Fruit fly (Drosophila melanogaster) whole organism, wandering third instar larva: ENCODE results near the gene CG17027.

ENCODE experiments used
- Abd-B ChIP-seq: fragments of >200 bp; optimal IDR thresholded peaks from 2 replicates; lab custom pipeline; 2017; ENCODE audit warnings: missing biosample characterization, missing genetic modification characterization
- CG32264 ChIP-seq: fragments of 200-800 bp; sonication (Bioruptor generic); optimal IDR thresholded peaks from 2 replicates; lab custom pipeline; 2016; ENCODE audit warnings: missing biosample characterization, missing genetic modification characterization
- CG9705 ChIP-seq: fragments of 200-800 bp; sonication (Bioruptor generic); optimal IDR thresholded peaks from 2 replicates; lab custom pipeline; 2018; ENCODE audit warnings: missing biosample characterization, mild to moderate bottlenecking, missing genetic modification characterization
- CrebA ChIP-seq: fragments of 200-800 bp; sonication (Bioruptor generic); optimal IDR thresholded peaks from 2 replicates; lab custom pipeline; 2016; ENCODE audit warnings: missing biosample characterization, mild to moderate bottlenecking, missing genetic modification characterization, borderline replicate concordance
- Dfd ChIP-seq: fragments of >200 bp; optimal IDR thresholded peaks from 2 replicates; lab custom pipeline; 2017; ENCODE audit warnings: missing biosample characterization, missing genetic modification characterization
- Dif ChIP-seq: fragments of 200-275, 200-300 bp; sonication (Bioruptor generic); optimal IDR thresholded peaks from 2 replicates; lab custom pipeline; 2018; ENCODE audit warnings: missing biosample characterization, missing genetic modification characterization; ENCODE audit not compliant: partially characterized antibody
- GATAd ChIP-seq: sonication (Bioruptor generic); optimal IDR thresholded peaks from 2 replicates; lab custom pipeline; 2016; ENCODE audit warnings: missing biosample characterization, missing genetic modification characterization
- HLH106 ChIP-seq: fragments of 200-800 bp; optimal IDR thresholded peaks from 3 replicates; lab custom pipeline; 2019; ENCODE audit warnings: missing biosample characterization, mild to moderate bottlenecking, missing genetic modification characterization, moderate library complexity
- Hnf4 ChIP-seq: fragments of 200-800 bp; sonication (Bioruptor generic); optimal IDR thresholded peaks from 2 replicates; lab custom pipeline; 2016; ENCODE audit warnings: missing biosample characterization, mild to moderate bottlenecking, missing genetic modification characterization
- Hr78 ChIP-seq: fragments of >200 bp; optimal IDR thresholded peaks from 2 replicates; lab custom pipeline; 2017; ENCODE audit warnings: missing biosample characterization, missing genetic modification characterization
- Hr83 ChIP-seq: fragments of 200-300 bp; sonication (Bioruptor generic); optimal IDR thresholded peaks from 2 replicates; lab custom pipeline; 2016; ENCODE audit warnings: missing biosample characterization, mild to moderate bottlenecking, missing genetic modification characterization, moderate library complexity; ENCODE audit not compliant: poor library complexity, severe bottlenecking
- Jra ChIP-seq: sonication (Bioruptor generic); optimal IDR thresholded peaks from 2 replicates; lab custom pipeline; 2016; ENCODE audit warnings: missing biosample characterization, missing genetic modification characterization
- Mio ChIP-seq: sonication (Bioruptor generic); optimal IDR thresholded peaks from 2 replicates; lab custom pipeline; 2016; ENCODE audit warnings: missing biosample characterization, missing genetic modification characterization
- Myc ChIP-seq: fragments of >200 bp; optimal IDR thresholded peaks from 2 replicates; lab custom pipeline; 2017
- N ChIP-seq: fragments of >200 bp; optimal IDR thresholded peaks from 2 replicates; lab custom pipeline; 2018; ENCODE audit warnings: missing biosample characterization, missing external identifiers, missing genetic modification characterization
- OdsH ChIP-seq: fragments of 200-800 bp; sonication (Bioruptor generic); optimal IDR thresholded peaks from 2 replicates; lab custom pipeline; 2016; ENCODE audit warnings: missing biosample characterization, mild to moderate bottlenecking, missing genetic modification characterization
- Rel ChIP-seq, 2 experiments: fragments of 200-800 bp; sonication (Bioruptor generic) in 1 of 2; optimal IDR thresholded peaks; 2 replicates in 1 of 2; 3 replicates in 1 of 2; lab custom pipeline; 2016 to 2019; ENCODE audit warnings: mild to moderate bottlenecking in 2 of 2, missing biosample characterization in 2 of 2, missing genetic modification characterization in 2 of 2, moderate library complexity in 1 of 2
- Sp1 ChIP-seq: fragments of 200-800 bp; sonication (Bioruptor generic); optimal IDR thresholded peaks from 3 replicates; lab custom pipeline; 2019; ENCODE audit warnings: missing biosample characterization, mild to moderate bottlenecking, missing genetic modification characterization, moderate library complexity
- Vsx2 ChIP-seq: fragments of 200-300, 225-300 bp; sonication (Bioruptor generic); optimal IDR thresholded peaks from 2 replicates; lab custom pipeline; 2018; ENCODE audit warnings: missing biosample characterization, missing genetic modification characterization; ENCODE audit not compliant: partially characterized antibody
- br ChIP-seq: fragments of 200-800 bp; sonication (Bioruptor generic); optimal IDR thresholded peaks from 2 replicates; lab custom pipeline; 2016; ENCODE audit warnings: missing biosample characterization, missing genetic modification characterization
- brk ChIP-seq: fragments of 200-800 bp; sonication (Bioruptor generic); optimal IDR thresholded peaks from 2 replicates; lab custom pipeline; 2016; ENCODE audit warnings: missing biosample characterization, mild to moderate bottlenecking, missing genetic modification characterization
- dl ChIP-seq, 2 experiments: fragments of 175-275, 200-275 bp in 1 of 2; fragments of 200-275 bp in 1 of 2; sonication (Bioruptor generic); optimal IDR thresholded peaks; lab custom pipeline; 2018; ENCODE audit warnings: mild to moderate bottlenecking in 2 of 2, missing biosample characterization in 2 of 2, missing genetic modification characterization in 2 of 2, moderate library complexity in 2 of 2; ENCODE audit not compliant: partially characterized antibody in 2 of 2, insufficient read depth in 1 of 2
- dmrt93B ChIP-seq: fragments of 200-800 bp; sonication (Bioruptor generic); optimal IDR thresholded peaks from 2 replicates; lab custom pipeline; 2018; ENCODE audit warnings: missing biosample characterization, mild to moderate bottlenecking, missing genetic modification characterization
- dsf ChIP-seq: sonication (Bioruptor generic); optimal IDR thresholded peaks from 2 replicates; lab custom pipeline; 2016; ENCODE audit warnings: missing biosample characterization, missing genetic modification characterization, borderline replicate concordance
- ey ChIP-seq: fragments of 200-800 bp; sonication (Bioruptor generic); optimal IDR thresholded peaks from 2 replicates; lab custom pipeline; 2016; ENCODE audit warnings: missing biosample characterization, missing genetic modification characterization
- foxo ChIP-seq, 2 experiments: fragments of 200-800 bp; sonication (Bioruptor generic); optimal IDR thresholded peaks; 2 replicates in 1 of 2; 3 replicates in 1 of 2; lab custom pipeline; 2016 to 2017; ENCODE audit warnings: missing biosample characterization in 2 of 2, missing genetic modification characterization in 2 of 2
- fru ChIP-seq: fragments of 200-800 bp; sonication (Bioruptor generic); optimal IDR thresholded peaks from 3 replicates; lab custom pipeline; 2016; ENCODE audit warnings: missing biosample characterization, mild to moderate bottlenecking, missing genetic modification characterization
- h ChIP-seq: fragments of 200-800 bp; sonication (Bioruptor generic); optimal IDR thresholded peaks from 3 replicates; lab custom pipeline; 2016; ENCODE audit warnings: missing biosample characterization, mild to moderate bottlenecking, missing genetic modification characterization
- jim ChIP-seq: fragments of 175-275, 200-325 bp; sonication (Bioruptor generic); optimal IDR thresholded peaks from 2 replicates; lab custom pipeline; 2016; ENCODE audit warnings: missing biosample characterization, mild to moderate bottlenecking, missing genetic modification characterization
- pan ChIP-seq: fragments of >200 bp; optimal IDR thresholded peaks from 2 replicates; lab custom pipeline; 2017
- psq ChIP-seq: fragments of 200-800 bp; sonication (Bioruptor generic); optimal IDR thresholded peaks from 3 replicates; lab custom pipeline; 2017; ENCODE audit warnings: missing biosample characterization, mild to moderate bottlenecking, missing genetic modification characterization, moderate library complexity
- rgr ChIP-seq: fragments of 200-800 bp; sonication (Bioruptor generic); optimal IDR thresholded peaks from 3 replicates; lab custom pipeline; 2016; ENCODE audit warnings: missing biosample characterization, mild to moderate bottlenecking, missing genetic modification characterization
- sage ChIP-seq: fragments of 200-800 bp; sonication (Bioruptor generic); optimal IDR thresholded peaks from 2 replicates; lab custom pipeline; 2016; ENCODE audit warnings: missing biosample characterization, mild to moderate bottlenecking, missing genetic modification characterization
- sv ChIP-seq: fragments of 200-800 bp; sonication (Bioruptor generic); optimal IDR thresholded peaks from 3 replicates; lab custom pipeline; 2016; ENCODE audit warnings: missing biosample characterization, missing genetic modification characterization
- tai ChIP-seq: sonication (Bioruptor generic); optimal IDR thresholded peaks from 2 replicates; lab custom pipeline; 2016; ENCODE audit warnings: missing biosample characterization, missing genetic modification characterization
- usp ChIP-seq: fragments of >200 bp; optimal IDR thresholded peaks from 2 replicates; lab custom pipeline; 2017; ENCODE audit warnings: missing biosample characterization, missing genetic modification characterization
- woc ChIP-seq: sonication (Bioruptor generic); optimal IDR thresholded peaks from 2 replicates; lab custom pipeline; 2016; ENCODE audit warnings: missing biosample characterization, mild to moderate bottlenecking, missing genetic modification characterization

Gene CG17027

DNA sequence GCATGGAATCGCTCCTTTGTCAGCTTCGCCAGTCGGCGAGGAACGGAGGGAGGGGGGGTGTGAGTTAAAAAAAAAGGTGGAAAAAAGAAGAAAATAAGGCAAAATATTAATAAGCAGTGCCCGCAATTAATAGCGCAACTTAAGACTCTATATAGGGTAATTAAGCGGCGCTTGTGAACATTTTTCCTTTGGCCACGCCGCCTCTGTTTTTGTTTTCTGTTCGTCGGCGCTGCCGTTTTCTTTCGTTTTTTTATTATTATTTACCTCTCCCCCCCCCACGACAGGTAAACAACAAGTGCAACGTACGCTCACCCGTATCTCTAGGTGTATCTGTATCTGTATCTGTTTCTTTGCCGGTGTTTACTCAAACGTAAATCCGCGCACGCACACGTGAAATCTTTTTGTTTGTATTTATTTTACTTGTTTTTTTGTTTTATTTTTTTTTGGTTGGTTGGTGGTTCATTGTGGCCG is 47.3 kb downstream of the CG17027 start:
- TF ChIP-seq ey (GFP tag; lab: Kevin White, UChicago) = peak; percentile 0
- no peak for TF ChIP-seq N
- TF ChIP-seq tai (GFP tag; lab: Kevin White, UChicago) = no peak
- no peak for TF ChIP-seq jim
- peak; percentile 10 for TF ChIP-seq OdsH (GFP tag; lab: Kevin White, UChicago)
- no peak for TF ChIP-seq Hnf4 (GFP tag; lab: Kevin White, UChicago)
- TF ChIP-seq Dif (GFP tag; lab: Kevin White, UChicago) = no peak
- peak in 1 of 2 experiments; percentile 45 for TF ChIP-seq foxo (GFP tag; optimal IDR thresholded peaks at IDR 0.05; lab: Kevin White, UChicago)
- no peak for TF ChIP-seq Dfd (GFP tag; lab: Kevin White, UChicago)
- TF ChIP-seq Mio (GFP tag; lab: Kevin White, UChicago) = no peak
- TF ChIP-seq CG32264 (GFP tag; lab: Kevin White, UChicago) = no peak
- peak; percentile 13 for TF ChIP-seq psq
- no peak for TF ChIP-seq Myc (lab: Kevin White, UChicago)
- no peak for TF ChIP-seq CrebA (GFP tag; lab: Kevin White, UChicago)
- no peak for TF ChIP-seq CG9705 (GFP tag; lab: Kevin White, UChicago)
- no peak for TF ChIP-seq Hr78
- TF ChIP-seq h (GFP tag; lab: Kevin White, UChicago) = peak; percentile 54
- TF ChIP-seq Abd-B (GFP tag; lab: Kevin White, UChicago) = no peak
- no peak for TF ChIP-seq Vsx2 (GFP tag; lab: Kevin White, UChicago)
- no peak for TF ChIP-seq usp
- no peak for TF ChIP-seq pan
- peak; percentile 49 for TF ChIP-seq Sp1 (GFP tag; lab: Kevin White, UChicago)
- no peak for TF ChIP-seq GATAd
- peak; percentile 24 for TF ChIP-seq rgr (GFP tag; lab: Kevin White, UChicago)
- TF ChIP-seq Jra (GFP tag; lab: Kevin White, UChicago) = no peak
- no peak for TF ChIP-seq brk (GFP tag; lab: Kevin White, UChicago)
- TF ChIP-seq dl (GFP tag; optimal IDR thresholded peaks at IDR 0.05; lab: Kevin White, UChicago; ENCODE audit: insufficient read depth in 1 of 2, partially characterized antibody in 2 of 2) = no peak
- no peak for TF ChIP-seq woc (GFP tag; lab: Kevin White, UChicago)
- no peak for TF ChIP-seq HLH106
- peak; percentile 39 for TF ChIP-seq fru
- TF ChIP-seq Rel (GFP tag; optimal IDR thresholded peaks at IDR 0.05; lab: Kevin White, UChicago) = no peak
- no peak for TF ChIP-seq Rel (tag; optimal IDR thresholded peaks at IDR 0.05; lab: Kevin White, UChicago)
- peak; percentile 1 for TF ChIP-seq sv (GFP tag; lab: Kevin White, UChicago)
- TF ChIP-seq dmrt93B = peak; percentile 13
- no peak for TF ChIP-seq sage (GFP tag; lab: Kevin White, UChicago)
- peak; percentile 19 for TF ChIP-seq Hr83
- TF ChIP-seq br = peak; percentile 58

DNA sequence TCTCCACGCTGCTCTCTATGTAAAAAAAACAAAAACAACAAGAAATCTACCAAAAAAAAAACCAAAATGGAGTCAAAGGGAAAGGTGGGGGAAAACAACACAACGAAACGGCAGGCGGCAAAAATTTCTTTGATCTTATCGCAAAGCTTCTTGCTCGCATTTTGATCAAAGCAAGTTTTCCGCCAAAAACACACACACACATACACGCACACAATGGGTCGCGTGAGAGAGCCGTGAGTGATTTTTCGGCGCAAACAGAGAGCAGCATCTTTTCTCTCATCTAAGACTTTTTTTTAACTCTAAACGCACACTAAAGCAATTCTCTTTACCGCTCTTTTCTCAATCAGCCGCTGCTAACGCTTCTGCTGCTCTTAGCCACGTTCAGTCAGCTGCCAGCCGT is 49.0 kb downstream of the CG17027 start:
- TF ChIP-seq GATAd (no peak), Myc (lab: Kevin White, UChicago) (no peak), br (no peak), Dfd (GFP tag; lab: Kevin White, UChicago) (no peak), dsf (no peak), Hnf4 (GFP tag; lab: Kevin White, UChicago) (no peak), dmrt93B (no peak), N (no peak), Hr78 (no peak), CrebA (GFP tag; lab: Kevin White, UChicago) (no peak), sv (GFP tag; lab: Kevin White, UChicago) (no peak), pan (no peak)
